Worm (Caenorhabditis elegans): Measurements from ENCODE around the gene scrm-5.

Gene scrm-5

DNA sequence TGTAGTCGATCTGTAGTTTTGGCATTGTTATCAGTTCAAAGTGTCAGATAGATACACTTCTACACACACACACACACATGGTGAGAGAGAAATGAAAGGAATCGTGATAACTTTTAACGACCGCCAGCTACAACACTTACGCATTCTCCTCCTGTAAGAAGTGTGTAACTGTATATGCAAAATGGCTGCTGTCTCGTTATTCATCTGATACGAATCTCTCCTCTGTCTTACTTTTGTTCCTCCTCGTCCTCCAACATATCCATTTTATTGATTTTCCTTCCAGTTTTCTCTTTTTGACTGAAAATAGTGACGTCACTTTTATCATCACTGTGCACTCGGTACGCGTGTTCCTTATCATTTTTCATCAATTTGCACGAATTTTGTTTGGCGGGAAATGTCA lies 50.5 kb downstream of the scrm-5 start:
- TF ChIP-seq hnd-1 (tag; optimal IDR thresholded peaks at IDR 0.05) (no peak), tbx-11 (GFP tag; IDR thresholded peaks at IDR 0.05) (no peak), pes-1 (GFP tag; IDR thresholded peaks at IDR 0.05) (no peak), tbx-37 (GFP tag; conservative IDR thresholded peaks at IDR 0.05) (no peak), hmbx-1 (tag; optimal IDR thresholded peaks at IDR 0.05) (no peak), ceh-36 (tag; optimal IDR thresholded peaks at IDR 0.05) (no peak), tra-4 (tag; optimal IDR thresholded peaks at IDR 0.05) (no peak), ets-7 (tag; optimal IDR thresholded peaks at IDR 0.05) (no peak)
